Worm (Caenorhabditis elegans) whole organism, young adult: ENCODE measurements around the gene grd-3.
A peak's percentile ranks its signal among the peaks of the same experiment; 100 is the strongest.
"Not testable (repeated sequence)": the region's sequence is repeated elsewhere in the genome, so short reads cannot be mapped to it uniquely, and the experiment has no call there.

Source experiments
- F57C9.4 ChIP-seq: sonication (generic microtip); optimal IDR thresholded peaks from 2 replicates; lab custom pipeline; 2017; ENCODE audit warnings: mild to moderate bottlenecking, missing genetic modification characterization, missing compliant biosample characterization
- K12H6.12 ChIP-seq: fragments of 200-800 bp; sonication (Bioruptor generic); optimal IDR thresholded peaks from 2 replicates; lab custom pipeline; 2018; ENCODE audit warnings: mild to moderate bottlenecking, missing genetic modification characterization, missing compliant biosample characterization
- Y53F4B.3 ChIP-seq: fragments of 200-800 bp; sonication (Bioruptor generic); IDR thresholded peaks from 2 replicates; pipeline ENCODE4 v1.3.6; 2022; ENCODE audit warnings: missing genetic modification reagents, missing genetic modification characterization, missing compliant biosample characterization
- attf-3 ChIP-seq: fragments of 200-800 bp; sonication (Bioruptor generic); conservative IDR thresholded peaks from 2 replicates; pipeline ENCODE4 v1.3.6; 2022; ENCODE audit warnings: missing genetic modification reagents, missing genetic modification characterization, missing compliant biosample characterization
- attf-6 ChIP-seq: fragments of 200-800 bp; sonication (Bioruptor generic); IDR thresholded peaks from 2 replicates; pipeline ENCODE4 v1.3.6; 2022; ENCODE audit warnings: missing genetic modification reagents, missing genetic modification characterization, missing compliant biosample characterization
- bed-2 ChIP-seq: fragments of 200-800 bp; sonication (Bioruptor generic); IDR thresholded peaks from 2 replicates; pipeline ENCODE4 v1.3.6; 2022; ENCODE audit warnings: missing genetic modification reagents, missing genetic modification characterization, missing compliant biosample characterization
- ccch-3 ChIP-seq: fragments of 200-800 bp; sonication (Bioruptor generic); optimal IDR thresholded peaks from 2 replicates; lab custom pipeline; 2018; ENCODE audit warnings: mild to moderate bottlenecking, missing genetic modification characterization, missing compliant biosample characterization
- cebp-1 ChIP-seq, 2 experiments: fragments of 200-800 bp in 1 of 2; sonication (Bioruptor generic) in 1 of 2; sonication (generic microtip) in 1 of 2; IDR thresholded peaks in 1 of 2; optimal IDR thresholded peaks in 1 of 2; 2 replicates each; pipeline versions ENCODE4 v1.3.6 to Lab custom; 2017 to 2022; ENCODE audit warnings: missing compliant biosample characterization in 2 of 2, missing genetic modification characterization in 2 of 2, mild to moderate bottlenecking in 1 of 2, missing genetic modification reagents in 1 of 2, moderate library complexity in 1 of 2
- ceh-79 ChIP-seq: sonication (generic microtip); optimal IDR thresholded peaks from 2 replicates; lab custom pipeline; 2017; ENCODE audit warnings: mild to moderate bottlenecking, missing genetic modification characterization, missing compliant biosample characterization
- dox-1 ChIP-seq: fragments of 200-800 bp; sonication (Bioruptor generic); IDR thresholded peaks from 2 replicates; pipeline ENCODE4 v1.3.6; 2022; ENCODE audit warnings: missing genetic modification reagents, missing genetic modification characterization, missing compliant biosample characterization
- dpl-1 ChIP-seq: fragments of 150-350 bp; optimal IDR thresholded peaks from 2 replicates; lab custom pipeline; 2014; ENCODE audit warnings: missing biosample characterization, missing genetic modification reagents, missing genetic modification characterization
- efl-1 ChIP-seq: fragments of 150-350 bp; optimal IDR thresholded peaks from 2 replicates; lab custom pipeline; 2014; ENCODE audit warnings: missing biosample characterization, missing genetic modification reagents, missing genetic modification characterization
- egrh-3 ChIP-seq: fragments of 200-800 bp; sonication (Bioruptor generic); IDR thresholded peaks from 2 replicates; pipeline ENCODE4 v1.3.6; 2022; ENCODE audit warnings: missing genetic modification reagents, missing genetic modification characterization, missing compliant biosample characterization
- hlh-26 ChIP-seq: fragments of 200-800 bp; sonication (Bioruptor generic); conservative IDR thresholded peaks from 2 replicates; pipeline ENCODE4 v1.3.6; 2022; ENCODE audit warnings: missing genetic modification reagents, missing genetic modification characterization, missing compliant biosample characterization
- hmg-1.2 ChIP-seq: fragments of 200-800 bp; sonication (Bioruptor generic); IDR thresholded peaks from 2 replicates; pipeline ENCODE4 v1.3.6; 2022; ENCODE audit warnings: missing genetic modification reagents, missing genetic modification characterization, missing compliant biosample characterization
- hrde-1 ChIP-seq: sonication (generic microtip); optimal IDR thresholded peaks from 2 replicates; lab custom pipeline; 2016; ENCODE audit warnings: missing genetic modification characterization, mild to moderate bottlenecking, missing compliant biosample characterization, moderate library complexity, missing genotype, missing genetic modification reagents, borderline replicate concordance
- let-526 ChIP-seq: fragments of 200-800 bp; sonication (Bioruptor generic); IDR thresholded peaks from 2 replicates; pipeline ENCODE4 v1.3.6; 2022; ENCODE audit warnings: missing genetic modification reagents, missing genetic modification characterization, missing compliant biosample characterization
- lsl-1 ChIP-seq: fragments of 200-800 bp; sonication (Bioruptor generic); optimal IDR thresholded peaks from 2 replicates; lab custom pipeline; 2018; ENCODE audit warnings: mild to moderate bottlenecking, missing genetic modification characterization, moderate library complexity, missing compliant biosample characterization
- lsy-27 ChIP-seq: sonication (generic microtip); optimal IDR thresholded peaks from 2 replicates; lab custom pipeline; 2017; ENCODE audit warnings: missing genetic modification characterization, mild to moderate bottlenecking, missing compliant biosample characterization, antibody characterized with exemption, missing genotype, borderline replicate concordance; ENCODE audit not compliant: insufficient read depth
- mcd-1 ChIP-seq: fragments of 200-800 bp; sonication (Bioruptor generic); IDR thresholded peaks from 2 replicates; pipeline ENCODE4 v1.3.6; 2022; ENCODE audit warnings: missing genetic modification reagents, missing genetic modification characterization, missing compliant biosample characterization
- nhr-27 ChIP-seq: fragments of 200-800 bp; sonication (Bioruptor generic); optimal IDR thresholded peaks from 2 replicates; lab custom pipeline; 2018; ENCODE audit warnings: mild to moderate bottlenecking, missing genetic modification characterization, moderate library complexity, missing compliant biosample characterization
- nhr-90 ChIP-seq: sonication (generic microtip); optimal IDR thresholded peaks from 2 replicates; lab custom pipeline; 2016; ENCODE audit warnings: missing genotype, mild to moderate bottlenecking, missing genetic modification characterization, missing compliant biosample characterization
- pha-4 ChIP-seq: fragments of 150-350 bp; sonication (generic microtip); optimal IDR thresholded peaks from 2 replicates; lab custom pipeline; 2014; ENCODE audit warnings: missing biosample characterization, missing genetic modification reagents, missing genetic modification characterization
- repo-1 ChIP-seq: sonication (generic microtip); optimal IDR thresholded peaks from 2 replicates; lab custom pipeline; 2017; ENCODE audit warnings: mild to moderate bottlenecking, missing genetic modification characterization, missing compliant biosample characterization
- rpc-1 ChIP-seq, 2 experiments: fragments of 150-350 bp in 1 of 2; sonication (generic microtip) in 1 of 2; optimal IDR thresholded peaks; 2 replicates each; lab custom pipeline; 2014 to 2018; ENCODE audit warnings: missing biosample characterization in 1 of 2, missing genetic modification characterization in 1 of 2, missing genetic modification reagents in 1 of 2, missing genotype in 1 of 2
- tbp1 ChIP-seq: fragments of 200-800 bp; sonication (Bioruptor generic); optimal IDR thresholded peaks from 2 replicates; lab custom pipeline; 2018; ENCODE audit warnings: mild to moderate bottlenecking, missing genetic modification characterization, missing compliant biosample characterization
- zfh-2 ChIP-seq: fragments of 200-800 bp; sonication (Bioruptor generic); conservative IDR thresholded peaks from 2 replicates; pipeline ENCODE4 v1.3.6; 2022; ENCODE audit warnings: missing genetic modification reagents, missing genetic modification characterization, missing compliant biosample characterization
- ztf-22 ChIP-seq: fragments of 200-800 bp; sonication (Bioruptor generic); optimal IDR thresholded peaks from 2 replicates; lab custom pipeline; 2018; ENCODE audit warnings: mild to moderate bottlenecking, missing genetic modification characterization, moderate library complexity, missing compliant biosample characterization
- ztf-3 ChIP-seq: fragments of 200-800 bp; sonication (Bioruptor generic); optimal IDR thresholded peaks from 2 replicates; lab custom pipeline; 2018; ENCODE audit warnings: mild to moderate bottlenecking, missing genetic modification characterization, missing compliant biosample characterization

The grd-3 gene

DNA sequence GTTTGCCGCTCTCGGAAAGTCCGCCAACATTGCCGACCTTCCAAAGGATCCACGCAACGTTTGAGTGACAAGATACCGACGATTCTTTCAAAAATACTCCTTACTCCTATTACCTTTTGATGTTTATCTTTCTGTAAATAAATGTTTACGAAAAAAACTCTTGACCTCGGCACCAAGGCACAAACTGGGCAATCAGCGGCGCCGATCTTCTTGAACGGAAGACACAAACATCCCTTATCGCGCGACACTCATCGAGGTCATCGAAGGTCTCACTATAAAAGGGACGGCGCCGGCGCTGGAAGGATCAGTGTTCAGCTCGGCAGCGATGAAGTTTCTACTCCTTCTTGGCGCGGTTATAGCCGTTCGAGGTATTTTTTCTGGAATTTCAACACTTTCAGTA lies at the start of gene grd-3:
Gene grd-3 (plus strand): TSS at position 302 of the 400 bp plus-strand sequence.
- no peak for TF ChIP-seq ztf-3 (GFP tag; lab: Kevin White, UChicago)
- no peak for TF ChIP-seq nhr-90 (tag; lab: Kevin White, UChicago)
- TF ChIP-seq let-526 (GFP tag; lab: Robert Waterston, UW), result no peak
- TF ChIP-seq zfh-2 (GFP tag; lab: Robert Waterston, UW), result 0 out of 2 replicates have a peak, but pooled peaks have one; percentile 5
- no peak for TF ChIP-seq lsy-27
- TF ChIP-seq attf-6 (GFP tag; lab: Robert Waterston, UW), result no peak
- TF ChIP-seq hrde-1 (tag; lab: Kevin White, UChicago), result no peak

DNA sequence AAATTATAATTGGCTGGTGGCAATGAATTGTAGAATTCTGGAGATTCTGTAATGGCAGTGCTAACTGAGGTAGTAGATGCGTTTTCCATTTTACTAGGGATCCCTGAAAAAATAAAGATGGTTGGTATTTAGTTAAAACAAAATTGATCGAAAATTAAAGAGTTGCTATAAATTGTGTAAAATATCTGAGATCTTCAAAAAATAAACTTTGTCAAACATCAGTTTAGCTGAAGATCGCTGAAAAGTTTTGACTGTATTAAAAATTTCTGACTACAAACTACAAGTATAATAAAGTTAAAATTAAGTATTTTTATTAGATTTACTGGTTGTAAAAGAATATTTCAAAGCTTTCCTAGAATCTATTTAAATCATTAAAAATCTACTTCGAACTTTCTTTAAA lies 49.5 kb upstream of the grd-3 start, which contains the start of gene B0546.5:
Gene B0546.5 (minus strand): TSS at position 101 of the 400 bp plus-strand sequence.
- TF ChIP-seq K12H6.12; dpl-1 (GFP tag; lab: Kevin White, UChicago); repo-1 (tag; lab: Kevin White, UChicago): not testable (repeated sequence)

DNA sequence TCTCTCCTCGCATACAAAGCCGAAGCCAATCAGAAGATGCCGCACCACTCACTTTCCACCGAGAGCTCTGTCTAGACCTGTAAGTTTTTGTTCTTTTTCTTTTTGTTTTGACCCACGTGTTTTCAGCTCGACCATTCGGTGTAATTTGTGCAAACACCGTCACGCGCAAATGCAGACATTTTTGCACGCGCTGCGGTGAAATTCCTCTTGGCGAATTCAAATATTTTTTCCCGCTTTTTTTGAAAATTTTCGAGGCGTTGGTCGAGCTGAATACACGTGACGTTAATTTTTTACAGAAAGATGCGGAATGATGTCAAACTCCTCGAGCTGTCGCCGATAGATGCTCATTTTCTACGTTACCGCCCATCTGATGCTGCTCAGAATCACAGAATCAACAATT lies 45.4 kb upstream of the grd-3 start, which contains the start of gene C04C3.4:
Gene C04C3.4 (plus strand): TSS at position 301 of the 400 bp plus-strand sequence.
- TF ChIP-seq rpc-1 (optimal IDR thresholded peaks at IDR 0.05; lab: Kevin White, UChicago); rpc-1 (tag; optimal IDR thresholded peaks at IDR 0.05; lab: Kevin White, UChicago); ztf-3 (GFP tag; lab: Kevin White, UChicago); lsl-1 (GFP tag; lab: Kevin White, UChicago): not testable (repeated sequence)

DNA sequence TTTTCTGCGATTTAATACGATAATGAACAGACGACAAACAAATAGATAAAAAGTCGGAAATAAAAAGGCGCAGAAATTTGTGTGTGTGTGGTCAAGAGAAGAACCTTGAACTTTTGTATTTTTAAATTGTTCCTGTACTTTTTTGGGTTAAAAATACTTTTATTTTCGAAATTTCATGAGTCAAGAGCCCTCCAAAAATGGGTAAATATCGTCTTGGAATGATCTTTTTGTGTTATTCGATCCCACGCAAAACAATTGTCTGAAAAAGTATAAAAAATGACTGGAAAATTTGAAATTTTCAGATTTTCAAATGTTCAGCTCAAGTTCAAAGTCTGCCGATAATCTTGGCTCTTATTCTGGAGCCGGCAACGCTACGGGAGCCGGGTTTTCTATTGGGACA lies 43.9 kb upstream of the grd-3 start, which contains the start of gene C04C3.14:
Gene C04C3.14 (plus strand): TSS at position 301 of the 400 bp plus-strand sequence.
- no peak for TF ChIP-seq nhr-27 (tag; lab: Kevin White, UChicago)
- TF ChIP-seq, all 124 proteins: peak for 0

DNA sequence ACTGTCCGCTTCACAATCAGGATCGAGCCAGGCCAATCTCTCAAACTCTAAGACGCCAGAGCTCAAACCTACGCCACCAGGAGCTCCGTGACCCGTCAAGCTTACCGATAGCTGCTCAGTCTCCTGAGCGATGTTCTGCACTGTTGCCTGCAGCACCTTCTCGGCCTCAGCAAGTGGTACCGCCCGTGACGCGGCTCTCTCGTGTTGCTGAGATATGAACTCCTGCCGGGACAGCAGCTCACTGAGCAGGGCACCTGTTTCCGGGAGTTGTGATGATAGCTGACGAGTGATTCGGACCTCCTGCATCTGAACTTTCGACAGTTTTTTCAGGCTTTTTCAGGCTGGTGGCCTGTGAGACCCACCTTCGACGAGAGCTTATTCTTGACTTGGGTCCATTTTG lies 41.4 kb upstream of the grd-3 start:
- TF ChIP-seq attf-3 (no peak), pha-4 (tag; lab: Kevin White, UChicago) (no peak), ceh-79 (tag; lab: Kevin White, UChicago) (no peak), bed-2 (GFP tag; lab: Robert Waterston, UW) (0 out of 2 replicates have a peak, but pooled peaks have one; percentile 26), hlh-26 (GFP tag; lab: Robert Waterston, UW) (no peak), zfh-2 (GFP tag; lab: Robert Waterston, UW) (peak; percentile 62; the same call in 1 of the 2 replicates), egrh-3 (GFP tag; lab: Robert Waterston, UW) (peak; percentile 50; the same call in 1 of the 2 replicates), Y53F4B.3 (GFP tag; lab: Robert Waterston, UW) (no peak)
- TF ChIP-seq, all 124 proteins: peak for 3

DNA sequence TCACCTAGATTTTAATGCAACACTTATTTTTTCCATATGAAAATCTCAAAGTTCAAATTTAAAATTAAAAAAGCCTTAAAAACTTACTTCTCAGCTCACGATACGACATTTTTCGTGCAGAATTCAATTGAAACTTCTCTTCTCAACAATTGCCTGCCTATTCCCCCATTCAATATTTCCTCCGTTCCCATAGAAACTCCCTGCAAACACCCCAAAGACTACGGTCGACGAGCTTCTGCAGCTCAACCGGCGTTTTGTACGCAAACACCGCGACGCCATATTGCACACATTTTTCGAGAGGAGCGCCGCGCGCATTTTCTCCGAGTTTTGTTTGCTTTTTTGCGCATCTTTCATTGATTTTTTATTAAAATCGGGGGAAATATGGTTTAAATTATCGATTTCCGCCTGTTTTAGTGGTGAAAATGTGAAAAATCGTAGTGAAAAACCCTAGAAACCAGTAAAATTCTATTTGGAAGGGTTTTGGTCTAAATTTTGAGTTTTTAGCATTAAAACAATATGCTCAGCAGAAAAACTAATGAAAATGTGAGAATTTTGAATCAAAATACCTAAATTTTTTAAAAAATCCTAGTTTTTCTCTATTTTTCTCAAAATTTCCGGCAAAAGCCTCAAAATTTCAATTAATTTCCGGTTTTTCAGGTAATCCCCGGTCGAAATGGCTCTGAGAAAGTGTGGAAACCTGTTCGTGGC lies 40.3 kb upstream of the grd-3 start, which contains the start of the genes dyf-3 and pdhb-1:
Gene dyf-3 (minus strand): TSS at position 217 of the 708 bp plus-strand sequence.
Gene pdhb-1 (plus strand): TSS at position 658 of the 708 bp plus-strand sequence.
- TF ChIP-seq lsl-1 (GFP tag; lab: Kevin White, UChicago) (peak; percentile 78), F57C9.4 (tag; lab: Kevin White, UChicago) (no peak), cebp-1 (GFP tag; IDR thresholded peaks at IDR 0.05; lab: Robert Waterston, UW) (no peak), cebp-1 (tag; optimal IDR thresholded peaks at IDR 0.05; lab: Kevin White, UChicago) (peak; percentile 8), ccch-3 (GFP tag; lab: Kevin White, UChicago) (no peak), dox-1 (GFP tag; lab: Robert Waterston, UW) (peak; percentile 56; the same call in 1 of the 2 replicates), efl-1 (GFP tag; lab: Kevin White, UChicago) (peak; percentile 34), tbp1 (peak; percentile 10), ztf-22 (GFP tag; lab: Kevin White, UChicago) (no peak), mcd-1 (GFP tag; lab: Robert Waterston, UW) (peak; percentile 65), hmg-1.2 (GFP tag; lab: Robert Waterston, UW) (peak; percentile 25; the same call in 1 of the 2 replicates), dpl-1 (GFP tag; lab: Kevin White, UChicago) (peak; percentile 25)
